Fruit fly (Drosophila melanogaster): ENCODE results near the gene Stim.

The Stim gene

DNA sequence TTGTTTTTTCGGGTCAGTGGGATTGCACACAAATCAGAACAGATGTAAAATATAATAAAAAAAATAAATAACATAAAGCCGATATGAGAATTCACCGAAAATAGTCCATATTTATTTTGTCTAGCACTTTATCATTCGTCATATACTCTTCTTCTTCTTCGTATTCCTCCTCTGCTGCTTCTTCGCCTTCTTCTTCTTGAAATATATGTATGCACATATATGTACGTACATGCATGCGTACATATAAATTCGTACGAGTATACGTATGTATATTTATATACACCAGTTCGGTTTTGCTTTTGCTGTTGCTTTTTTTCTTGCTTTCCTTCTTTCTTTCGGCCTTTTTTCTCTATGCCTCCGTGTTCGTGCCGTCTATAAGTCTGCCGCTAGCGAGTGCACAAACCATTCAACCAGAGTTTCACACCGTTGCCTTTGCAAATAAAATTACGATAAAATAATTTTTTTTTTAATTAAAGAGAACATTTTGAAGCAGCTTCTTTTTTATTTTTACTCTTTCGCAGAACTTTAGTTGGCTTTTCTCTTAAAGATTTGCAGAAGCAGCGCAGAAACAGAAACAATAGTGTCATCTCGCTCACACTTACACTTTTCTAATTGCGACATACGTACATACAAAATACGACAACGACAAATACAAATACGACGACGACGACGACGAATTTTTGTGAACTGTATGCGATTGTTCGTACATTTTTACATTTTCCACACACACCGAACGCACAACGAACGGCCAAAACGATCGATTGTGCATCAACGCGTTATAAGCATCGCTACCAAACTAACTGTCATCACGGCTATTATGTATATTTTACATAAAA, 53.6 kb downstream of the Stim start (continued):
- TF ChIP-seq CG3919 (GFP tag; optimal IDR thresholded peaks at IDR 0.05) (no peak), CG15336 (GFP tag; IDR thresholded peaks at IDR 0.05) (peak; percentile 91), Gug (GFP tag; IDR thresholded peaks at IDR 0.05) (peak; percentile 76), Hr39 (GFP tag; optimal IDR thresholded peaks at IDR 0.05) (no peak), CG11294 (GFP tag; IDR thresholded peaks at IDR 0.05) (peak; percentile 56; the same call in 1 of the 2 replicates), eg (GFP tag; IDR thresholded peaks at IDR 0.05) (peak; percentile 96), Sox15 (GFP tag; optimal IDR thresholded peaks at IDR 0.05) (no peak), Eip93F (GFP tag; optimal IDR thresholded peaks at IDR 0.05) (peak; percentile 79), acj6 (GFP tag; optimal IDR thresholded peaks at IDR 0.05) (no peak), CG8319 (GFP tag; optimal IDR thresholded peaks at IDR 0.05) (no peak), fd59A (GFP tag; optimal IDR thresholded peaks at IDR 0.05) (peak; percentile 68), Eip75B (GFP tag; optimal IDR thresholded peaks at IDR 0.05) (peak; percentile 78), CG4318 (GFP tag; optimal IDR thresholded peaks at IDR 0.05) (no peak), fd85E (GFP tag; optimal IDR thresholded peaks at IDR 0.05) (peak; percentile 43), lz (GFP tag; optimal IDR thresholded peaks at IDR 0.05) (peak; percentile 14), Lpt (GFP tag; optimal IDR thresholded peaks at IDR 0.05) (peak; percentile 91), net (GFP tag; optimal IDR thresholded peaks at IDR 0.05) (peak; percentile 92), achi (GFP tag; optimal IDR thresholded peaks at IDR 0.05) (no peak), esn (GFP tag; optimal IDR thresholded peaks at IDR 0.05) (peak; percentile 55), topi (GFP tag; optimal IDR thresholded peaks at IDR 0.05) (no peak), spab (GFP tag; optimal IDR thresholded peaks at IDR 0.05) (peak; percentile 87), CG16779 (tag; optimal IDR thresholded peaks at IDR 0.05) (peak; percentile 96), OdsH (GFP tag; optimal IDR thresholded peaks at IDR 0.05) (no peak), CG34406 (GFP tag; optimal IDR thresholded peaks at IDR 0.05) (peak; percentile 74)

Measured in whole organism, prepupa.